Worm (Caenorhabditis elegans) whole organism, L4 larva: Measurements from ENCODE around the gene D2045.5.
A peak's percentile ranks its signal among the peaks of the same experiment; 100 is the strongest.

ENCODE experiments used
- T20F7.1 ChIP-seq: fragments of 200-800 bp; sonication (Bioruptor generic); optimal IDR thresholded peaks from 2 replicates; lab custom pipeline; 2018; ENCODE audit warnings: mild to moderate bottlenecking, missing genetic modification characterization, missing compliant biosample characterization
- T26A8.4 ChIP-seq: fragments of 200-800 bp; sonication (Bioruptor generic); IDR thresholded peaks from 2 replicates; pipeline ENCODE4 v1.3.6; 2022; ENCODE audit warnings: missing genetic modification characterization, missing compliant biosample characterization
- Y105C5A.15 ChIP-seq: fragments of 200-800 bp; sonication (Bioruptor generic); IDR thresholded peaks from 2 replicates; pipeline ENCODE4 v1.3.6; 2022; ENCODE audit warnings: missing genetic modification characterization, missing compliant biosample characterization
- Y75B8A.6 ChIP-seq: fragments of 200-800 bp; sonication (Bioruptor generic); IDR thresholded peaks from 2 replicates; pipeline ENCODE4 v1.3.6; 2022; ENCODE audit warnings: missing genetic modification reagents, missing genetic modification characterization, missing compliant biosample characterization
- ZK337.2 ChIP-seq: fragments of 200-800 bp; sonication (Bioruptor generic); IDR thresholded peaks from 2 replicates; pipeline ENCODE4 v1.3.6; 2022; ENCODE audit warnings: missing genetic modification reagents, missing genetic modification characterization, missing compliant biosample characterization
- aha-1 ChIP-seq: fragments of 150-350 bp; peaks from one replicate; lab custom pipeline; 2014; ENCODE audit warnings: missing biosample characterization, missing genetic modification characterization
- ama-1 ChIP-seq: fragments of 150-350 bp; optimal IDR thresholded peaks from 2 replicates; lab custom pipeline; 2014; ENCODE audit warnings: inconsistent platforms, mixed read lengths
- ceh-28 ChIP-seq: fragments of 150-350 bp; optimal IDR thresholded peaks from 2 replicates; lab custom pipeline; 2014; ENCODE audit warnings: missing biosample characterization, missing genetic modification reagents, missing genetic modification characterization
- ceh-32 ChIP-seq: sonication (generic microtip); optimal IDR thresholded peaks from 2 replicates; lab custom pipeline; 2016; ENCODE audit warnings: mild to moderate bottlenecking, missing genetic modification characterization, missing compliant biosample characterization; ENCODE audit not compliant: poor library complexity
- ceh-44 ChIP-seq: fragments of 200-800 bp; sonication (Bioruptor generic); IDR thresholded peaks from 2 replicates; pipeline ENCODE4 v1.3.6; 2022; ENCODE audit warnings: missing genetic modification reagents, missing genetic modification characterization, missing compliant biosample characterization
- ceh-62 ChIP-seq: sonication (generic microtip); optimal IDR thresholded peaks from 2 replicates; lab custom pipeline; 2017; ENCODE audit warnings: missing biosample characterization, missing genetic modification characterization
- cey-2 ChIP-seq: sonication (generic microtip); optimal IDR thresholded peaks from 3 replicates; lab custom pipeline; 2017; ENCODE audit warnings: missing genetic modification characterization, mild to moderate bottlenecking, missing compliant biosample characterization, antibody characterized with exemption, borderline replicate concordance; ENCODE audit not compliant: insufficient read depth
- daf-16 ChIP-seq, 3 experiments: sonication (generic microtip); optimal IDR thresholded peaks; 2 replicates each; lab custom pipeline; 2016 to 2017; ENCODE audit warnings: missing genetic modification characterization in 3 of 3, missing genetic modification reagents in 3 of 3, mild to moderate bottlenecking in 2 of 3, missing compliant biosample characterization in 2 of 3, missing biosample characterization in 1 of 3, moderate library complexity in 1 of 3
- daf-8 ChIP-seq: fragments of 200-800 bp; sonication (Bioruptor generic); IDR thresholded peaks from 2 replicates; pipeline ENCODE4 v1.3.6; 2022; ENCODE audit warnings: missing genetic modification characterization, missing compliant biosample characterization
- dpl-1 ChIP-seq: fragments of 150-350 bp; optimal IDR thresholded peaks from 2 replicates; lab custom pipeline; 2014; ENCODE audit warnings: missing biosample characterization, missing genetic modification reagents, missing genetic modification characterization
- duxl-1 ChIP-seq: sonication (generic microtip); optimal IDR thresholded peaks from 2 replicates; lab custom pipeline; 2016; ENCODE audit warnings: mild to moderate bottlenecking, missing genetic modification characterization, moderate library complexity, missing compliant biosample characterization; ENCODE audit not compliant: poor library complexity
- dve-1 ChIP-seq: sonication (generic microtip); optimal IDR thresholded peaks from 2 replicates; lab custom pipeline; 2017; ENCODE audit warnings: antibody characterized with exemption, mild to moderate bottlenecking, missing genetic modification characterization, missing compliant biosample characterization; ENCODE audit not compliant: insufficient read depth
- egl-27 ChIP-seq: sonication (generic microtip); optimal IDR thresholded peaks from 3 replicates; lab custom pipeline; 2017; ENCODE audit warnings: missing biosample characterization, missing genetic modification reagents, missing genetic modification characterization
- hif-1 ChIP-seq, 2 experiments: sonication (generic microtip); optimal IDR thresholded peaks; 2 replicates each; lab custom pipeline; 2016 to 2017; ENCODE audit warnings: missing compliant biosample characterization in 2 of 2, missing genetic modification characterization in 2 of 2, missing genetic modification reagents in 2 of 2, missing genotype in 2 of 2, mild to moderate bottlenecking in 1 of 2
- hlh-11 ChIP-seq: fragments of 200-800 bp; sonication (Bioruptor generic); optimal IDR thresholded peaks from 2 replicates; lab custom pipeline; 2018; ENCODE audit warnings: mild to moderate bottlenecking, missing genetic modification characterization, missing compliant biosample characterization
- hmg-1.1 ChIP-seq: fragments of 200-800 bp; sonication (Bioruptor generic); IDR thresholded peaks from 2 replicates; pipeline ENCODE4 v1.3.6; 2022; ENCODE audit warnings: missing genetic modification reagents, missing genetic modification characterization, missing compliant biosample characterization
- lin-1 ChIP-seq: fragments of 200-800 bp; sonication (Bioruptor generic); IDR thresholded peaks from 2 replicates; pipeline ENCODE4 v1.3.6; 2022; ENCODE audit warnings: missing genetic modification reagents, missing genetic modification characterization, missing compliant biosample characterization
- lin-13 ChIP-seq: fragments of 150-350 bp; optimal IDR thresholded peaks from 2 replicates; lab custom pipeline; 2014; ENCODE audit warnings: missing biosample characterization, missing genetic modification reagents, missing genetic modification characterization
- lin-39 ChIP-seq: fragments of 150-350 bp; optimal IDR thresholded peaks from 2 replicates; lab custom pipeline; 2014; ENCODE audit warnings: missing biosample characterization, missing genetic modification reagents, missing genetic modification characterization
- madf-9 ChIP-seq: fragments of 200-800 bp; sonication (Bioruptor generic); conservative IDR thresholded peaks from 2 replicates; pipeline ENCODE4 v1.3.6; 2022; ENCODE audit warnings: missing genetic modification reagents, missing genetic modification characterization, missing compliant biosample characterization
- mdl-1 ChIP-seq, 2 experiments: fragments of 150-350 bp in 1 of 2; sonication (generic microtip) in 1 of 2; optimal IDR thresholded peaks; 2 replicates each; lab custom pipeline; 2014 to 2017; ENCODE audit warnings: missing biosample characterization in 2 of 2, missing genetic modification characterization in 2 of 2
- mep-1 ChIP-seq: fragments of 150-350 bp; sonication (generic microtip); optimal IDR thresholded peaks from 3 replicates; lab custom pipeline; 2014; ENCODE audit warnings: missing biosample characterization, missing genetic modification characterization
- mes-2 ChIP-seq: sonication (generic microtip); optimal IDR thresholded peaks from 2 replicates; lab custom pipeline; 2016; ENCODE audit warnings: missing genotype, mild to moderate bottlenecking, missing genetic modification characterization, missing compliant biosample characterization; ENCODE audit not compliant: poor library complexity, severe bottlenecking
- mxl-3 ChIP-seq: fragments of 200-800 bp; sonication (Bioruptor generic); optimal IDR thresholded peaks from 2 replicates; lab custom pipeline; 2018; ENCODE audit warnings: mild to moderate bottlenecking, missing genetic modification characterization, missing compliant biosample characterization
- nhr-102 ChIP-seq: sonication (generic microtip); optimal IDR thresholded peaks from 2 replicates; lab custom pipeline; 2016; ENCODE audit warnings: mild to moderate bottlenecking, missing genetic modification characterization, moderate library complexity, missing compliant biosample characterization
- nhr-11 ChIP-seq: fragments of 150-350 bp; optimal IDR thresholded peaks from 2 replicates; lab custom pipeline; 2014; ENCODE audit warnings: missing biosample characterization, missing genetic modification characterization
- nhr-48 ChIP-seq: sonication (generic microtip); optimal IDR thresholded peaks from 2 replicates; lab custom pipeline; 2016; ENCODE audit warnings: mild to moderate bottlenecking, missing genetic modification characterization, missing compliant biosample characterization
- nhr-6 ChIP-seq: fragments of 150-350 bp; optimal IDR thresholded peaks from 2 replicates; lab custom pipeline; 2014; ENCODE audit warnings: missing biosample characterization, missing genetic modification characterization
- pha-4 ChIP-seq, 2 experiments: fragments of 150-350 bp in 1 of 2; fragments of 200-800 bp in 1 of 2; sonication (Bioruptor generic) in 1 of 2; IDR thresholded peaks in 1 of 2; optimal IDR thresholded peaks in 1 of 2; 2 replicates each; pipeline versions ENCODE4 v1.3.6 to Lab custom; 2014 to 2022; ENCODE audit warnings: missing genetic modification characterization in 2 of 2, missing genetic modification reagents in 2 of 2, missing biosample characterization in 1 of 2, missing compliant biosample characterization in 1 of 2
- pqm-1 ChIP-seq: sonication (generic microtip); optimal IDR thresholded peaks from 2 replicates; lab custom pipeline; 2017; ENCODE audit warnings: missing biosample characterization, missing genetic modification characterization
- snpc-4 ChIP-seq: fragments of 150-350 bp; optimal IDR thresholded peaks from 2 replicates; lab custom pipeline; 2014; ENCODE audit warnings: missing biosample characterization, missing genetic modification characterization
- unc-130 ChIP-seq: sonication (generic microtip); optimal IDR thresholded peaks from 2 replicates; lab custom pipeline; 2016; ENCODE audit warnings: missing genetic modification reagents, missing genetic modification characterization, missing compliant biosample characterization
- unc-62 ChIP-seq, 3 experiments: fragments of 150-350 bp in 1 of 3; sonication (generic microtip); optimal IDR thresholded peaks in 2 of 3; peaks in 1 of 3; 1 replicate in 1 of 3; 2 replicates in 2 of 3; lab custom pipeline; 2014 to 2017; ENCODE audit warnings: missing biosample characterization in 3 of 3, missing genetic modification characterization in 3 of 3, missing genetic modification reagents in 3 of 3, missing genotype in 1 of 3
- vab-7 ChIP-seq: fragments of 200-800 bp; sonication (Bioruptor generic); IDR thresholded peaks from 2 replicates; pipeline ENCODE4 v1.3.6; 2022; ENCODE audit warnings: missing genetic modification reagents, missing genetic modification characterization, missing compliant biosample characterization
- zip-2 ChIP-seq: fragments of 150-350 bp; optimal IDR thresholded peaks from 2 replicates; lab custom pipeline; 2014; ENCODE audit warnings: missing biosample characterization, missing genetic modification characterization
- ztf-11 ChIP-seq: fragments of 150-350 bp; optimal IDR thresholded peaks from 2 replicates; lab custom pipeline; 2014; ENCODE audit warnings: missing biosample characterization, missing genetic modification characterization
- ztf-7 ChIP-seq: fragments of 150-350 bp; optimal IDR thresholded peaks from 2 replicates; lab custom pipeline; 2014; ENCODE audit warnings: missing biosample characterization, missing genetic modification characterization

Gene D2045.5

ce11 chrIII:10505182-10505581 is 35.8 kb upstream of the D2045.5 start, which contains the start of the genes taf-11.3 and urm-1 (continued):
- no peak for TF ChIP-seq T20F7.1
- no peak for TF ChIP-seq Y75B8A.6
- no peak for TF ChIP-seq ceh-32
- peak; percentile 55 for TF ChIP-seq ztf-7 (tag; lab: Kevin White, UChicago)
- TF ChIP-seq nhr-6, result no peak
- peak; percentile 50 for TF ChIP-seq aha-1 (tag; lab: Kevin White, UChicago)
- TF ChIP-seq ztf-11 (tag; lab: Kevin White, UChicago), result no peak
- no peak for TF ChIP-seq lin-1 (GFP tag; lab: Robert Waterston, UW)
- no peak for TF ChIP-seq mxl-3 (GFP tag; lab: Kevin White, UChicago)
- peak; percentile 83 for TF ChIP-seq dpl-1 (GFP tag; lab: Kevin White, UChicago)
- peak; percentile 79 for TF ChIP-seq mep-1
- TF ChIP-seq T26A8.4, result no peak
- TF ChIP-seq mdl-1 (tag; optimal IDR thresholded peaks at IDR 0.05; lab: Kevin White, UChicago), result no peak
- no peak for TF ChIP-seq pha-4 (GFP tag; IDR thresholded peaks at IDR 0.05; lab: Robert Waterston, UW)
- TF ChIP-seq pha-4 (tag; optimal IDR thresholded peaks at IDR 0.05; lab: Kevin White, UChicago), result peak; percentile 79
- TF ChIP-seq nhr-102 (tag; lab: Kevin White, UChicago), result peak; percentile 10
- TF ChIP-seq egl-27, result no peak
- TF ChIP-seq dve-1, result peak; percentile 82
- peak; percentile 35 for TF ChIP-seq unc-130
- TF ChIP-seq hif-1 (tag; optimal IDR thresholded peaks at IDR 0.05; lab: Kevin White, UChicago), result peak in 1 of 2 experiments; percentile 24
- TF ChIP-seq lin-13 (GFP tag; lab: Kevin White, UChicago), result peak; percentile 74
- TF ChIP-seq pqm-1, result no peak
- peak; percentile 94 for TF ChIP-seq mes-2 (tag; lab: Kevin White, UChicago)
- no peak for TF ChIP-seq cey-2
- TF ChIP-seq unc-62 (GFP tag; optimal IDR thresholded peaks at IDR 0.05 in 1 of 2; lab: Kevin White, UChicago), result peak in 1 of 2 experiments; percentile 84
- no peak for TF ChIP-seq unc-62 (tag; optimal IDR thresholded peaks at IDR 0.05; lab: Kevin White, UChicago)
- TF ChIP-seq hlh-11, result peak; percentile 38

ce11 chrIII:10503753-10504152 is 34.3 kb upstream of the D2045.5 start, which contains the start of gene rab-33:
TSS of gene rab-33 (minus strand) at chrIII:10503853.
- TF ChIP-seq ceh-28 (tag; lab: Kevin White, UChicago) (no peak), snpc-4 (tag; lab: Kevin White, UChicago) (no peak), zip-2 (tag; lab: Kevin White, UChicago) (no peak), pqm-1 (no peak), dve-1 (no peak), vab-7 (GFP tag; lab: Robert Waterston, UW) (no peak), daf-8 (no peak), madf-9 (GFP tag; lab: Robert Waterston, UW) (no peak), ama-1 (lab: Kevin White, UChicago) (no peak), ZK337.2 (GFP tag; lab: Robert Waterston, UW) (no peak), hmg-1.1 (no peak), daf-16 (GFP tag; optimal IDR thresholded peaks at IDR 0.05; lab: Kevin White, UChicago) (no peak), daf-16 (tag; optimal IDR thresholded peaks at IDR 0.05; lab: Kevin White, UChicago) (no peak), duxl-1 (tag; lab: Kevin White, UChicago) (no peak), nhr-11 (tag; lab: Kevin White, UChicago) (no peak), ceh-44 (no peak), Y105C5A.15 (GFP tag; lab: Robert Waterston, UW) (no peak), ceh-62 (tag; lab: Kevin White, UChicago) (no peak), nhr-48 (tag; lab: Kevin White, UChicago) (no peak), lin-39 (tag; lab: Kevin White, UChicago) (no peak)
